Fruit fly (Drosophila melanogaster) whole organism, adult: ENCODE results near the gene Chsy.

Experiments used
- CG11617 ChIP-seq: fragments of 200-800 bp; sonication (Bioruptor generic); optimal IDR thresholded peaks from 2 replicates; lab custom pipeline; 2017; ENCODE audit warnings: mild to moderate bottlenecking, missing biosample characterization, missing genetic modification reagents, missing genetic modification characterization
- CG12768 ChIP-seq: fragments of 200-800 bp; sonication (Bioruptor generic); optimal IDR thresholded peaks from 2 replicates; lab custom pipeline; 2017; ENCODE audit warnings: missing biosample characterization, missing genetic modification characterization, mild to moderate bottlenecking, moderate library complexity, missing genetic modification reagents
- CG14711 ChIP-seq: fragments of 200-800 bp; sonication (Bioruptor generic); optimal IDR thresholded peaks from 2 replicates; lab custom pipeline; 2018; ENCODE audit warnings: missing biosample characterization, mild to moderate bottlenecking, missing genetic modification characterization, moderate library complexity
- CG1620 ChIP-seq: fragments of 200-800 bp; sonication (Bioruptor generic); optimal IDR thresholded peaks from 2 replicates; lab custom pipeline; 2016; ENCODE audit warnings: missing biosample characterization, missing genetic modification characterization
- CG33017 ChIP-seq: fragments of 200-800 bp; sonication (Bioruptor generic); optimal IDR thresholded peaks from 2 replicates; lab custom pipeline; 2018; ENCODE audit warnings: missing biosample characterization, mild to moderate bottlenecking, missing genetic modification characterization, moderate library complexity
- CG5204 ChIP-seq: fragments of 200-800 bp; sonication (Bioruptor generic); optimal IDR thresholded peaks from 2 replicates; lab custom pipeline; 2016; ENCODE audit warnings: missing biosample characterization, missing genetic modification characterization
- CG7045 ChIP-seq: fragments of 200-800 bp; sonication (Bioruptor generic); optimal IDR thresholded peaks from 2 replicates; lab custom pipeline; 2017; ENCODE audit warnings: missing biosample characterization, mild to moderate bottlenecking, missing genetic modification characterization
- CG7101 ChIP-seq: fragments of 200-800 bp; sonication (Bioruptor generic); optimal IDR thresholded peaks from 2 replicates; lab custom pipeline; 2018; ENCODE audit warnings: missing biosample characterization, mild to moderate bottlenecking, missing genetic modification characterization, moderate library complexity
- Clk ChIP-seq: fragments of 200-800 bp; sonication (Bioruptor generic); optimal IDR thresholded peaks from 2 replicates; lab custom pipeline; 2017; ENCODE audit warnings: missing biosample characterization, missing genetic modification characterization
- Crg-1 ChIP-seq: fragments of 200-800 bp; sonication (Bioruptor generic); optimal IDR thresholded peaks from 2 replicates; lab custom pipeline; 2016; ENCODE audit warnings: missing biosample characterization, missing genetic modification characterization
- Hr96 ChIP-seq: fragments of 200-800 bp; sonication (Bioruptor generic); optimal IDR thresholded peaks from 2 replicates; lab custom pipeline; 2016; ENCODE audit warnings: missing biosample characterization, missing genetic modification characterization
- Mnt ChIP-seq: fragments of 200-800 bp; sonication (Bioruptor generic); optimal IDR thresholded peaks from 2 replicates; lab custom pipeline; 2016; ENCODE audit warnings: missing biosample characterization, mild to moderate bottlenecking, missing genetic modification characterization
- bab1 ChIP-seq: fragments of 200-800 bp; sonication (Bioruptor generic); optimal IDR thresholded peaks from 3 replicates; lab custom pipeline; 2019; ENCODE audit warnings: missing biosample characterization, mild to moderate bottlenecking, missing genetic modification characterization, moderate library complexity
- cic ChIP-seq: fragments of 200-800 bp; sonication (Bioruptor generic); optimal IDR thresholded peaks from 2 replicates; lab custom pipeline; 2017; ENCODE audit warnings: missing biosample characterization, mild to moderate bottlenecking, missing genetic modification characterization, moderate library complexity
- kay ChIP-seq: fragments of 200-800 bp; sonication (Bioruptor generic); peaks from one replicate; lab custom pipeline; 2016; ENCODE audit warnings: missing biosample characterization, missing genetic modification characterization, borderline replicate concordance
- ovo ChIP-seq: fragments of 200-800 bp; sonication (Bioruptor generic); optimal IDR thresholded peaks from 2 replicates; lab custom pipeline; 2016; ENCODE audit warnings: missing biosample characterization, missing genetic modification characterization
- pad ChIP-seq: fragments of 200-800 bp; sonication (Bioruptor generic); optimal IDR thresholded peaks from 3 replicates; lab custom pipeline; 2017; ENCODE audit warnings: missing biosample characterization, missing genetic modification characterization, mild to moderate bottlenecking, moderate library complexity, missing genetic modification reagents
- tj ChIP-seq: fragments of 200-800 bp; sonication (Bioruptor generic); optimal IDR thresholded peaks from 3 replicates; lab custom pipeline; 2017; ENCODE audit warnings: missing biosample characterization, mild to moderate bottlenecking, missing genetic modification characterization, moderate library complexity
- toe ChIP-seq: fragments of 200-800 bp; sonication (Bioruptor generic); optimal IDR thresholded peaks from 2 replicates; lab custom pipeline; 2016; ENCODE audit warnings: missing biosample characterization, missing genetic modification characterization

The Chsy gene

DNA sequence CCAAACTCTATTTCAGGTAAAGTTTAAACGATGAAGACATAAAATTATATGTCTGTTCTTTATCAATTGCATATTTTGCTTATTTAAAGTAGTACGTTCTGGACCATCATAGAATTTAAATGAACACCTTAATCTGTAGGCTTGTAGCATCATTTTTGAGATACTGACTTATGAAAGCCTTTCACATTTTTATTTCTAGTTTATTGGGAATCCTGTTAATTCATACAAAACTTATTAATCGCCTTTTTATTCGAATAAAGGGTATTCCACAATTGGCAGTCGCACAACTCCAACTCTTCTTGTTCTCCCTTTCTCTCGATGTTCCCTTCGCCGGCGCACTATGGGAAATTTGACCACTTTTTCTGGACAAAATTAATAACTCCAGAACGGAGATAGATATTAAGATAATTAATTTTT is 40.9 kb downstream of the Chsy start:
- TF ChIP-seq CG33017 (tag; lab: Kevin White, UChicago): no peak
- TF ChIP-seq bab1: peak; percentile 17

DNA sequence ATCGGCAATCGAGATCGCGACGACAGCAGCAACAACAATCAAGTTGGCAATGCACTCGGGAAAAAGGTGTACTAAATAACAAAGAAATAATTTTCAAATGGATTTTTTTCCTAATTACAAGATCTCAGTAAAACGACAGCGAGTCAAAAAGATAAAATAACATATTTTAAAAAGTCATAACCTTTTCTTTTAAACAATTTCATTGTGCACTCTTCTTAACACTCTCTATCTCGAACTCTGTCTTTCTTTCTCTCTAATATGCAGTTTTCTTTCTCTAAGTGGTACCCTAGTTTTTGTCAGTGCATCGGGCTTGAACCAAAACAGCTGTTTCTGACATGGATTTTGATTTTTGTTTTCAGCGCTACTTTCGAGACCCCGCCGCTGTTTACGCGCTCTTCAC is 44.3 kb downstream of the Chsy start:
- TF ChIP-seq CG5204 (GFP tag; lab: Kevin White, UChicago) (no peak), kay (no peak), CG7045 (GFP tag; lab: Kevin White, UChicago) (no peak), bab1 (no peak), Hr96 (no peak), CG1620 (no peak)

DNA sequence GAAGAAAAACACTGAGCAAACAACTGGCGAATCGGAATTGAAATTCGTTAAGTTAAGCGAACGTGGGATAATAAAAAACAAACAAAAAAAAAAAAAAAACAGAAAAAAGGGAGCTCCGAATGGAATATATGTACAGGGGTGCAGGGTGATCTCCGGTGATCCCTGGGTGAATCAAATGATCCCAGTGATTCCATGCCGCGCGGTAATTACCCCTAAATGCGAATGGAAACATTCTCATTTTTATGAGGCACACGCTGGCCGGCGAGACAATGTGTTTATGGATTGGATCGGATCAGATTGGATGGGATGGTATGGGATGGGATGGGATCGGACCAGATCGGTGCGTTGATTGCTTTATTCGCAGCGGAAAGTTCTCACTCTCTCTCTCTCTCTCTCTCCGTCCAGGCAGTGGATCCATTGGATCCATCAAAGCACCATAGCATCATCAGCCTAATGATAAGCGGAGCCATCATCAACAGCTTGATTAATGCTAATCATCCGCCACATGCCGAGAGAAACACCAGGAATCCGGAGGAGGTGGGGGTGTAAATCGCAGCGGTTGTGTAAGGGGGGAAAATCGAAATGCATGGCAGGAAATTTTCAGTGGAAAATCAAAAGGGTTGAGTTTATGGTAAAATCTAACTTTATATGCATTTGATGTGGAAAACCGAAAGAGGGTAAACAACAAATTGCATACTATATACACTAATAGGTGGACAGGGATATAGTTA is 47.7 kb downstream of the Chsy start:
- no peak for TF ChIP-seq tj (GFP tag; lab: Kevin White, UChicago)
- TF ChIP-seq Clk (GFP tag; lab: Kevin White, UChicago): no peak
- TF ChIP-seq Hr96: no peak
- TF ChIP-seq ovo (GFP tag; lab: Kevin White, UChicago): no peak
- no peak for TF ChIP-seq cic (GFP tag; lab: Kevin White, UChicago)
- no peak for TF ChIP-seq CG7045 (GFP tag; lab: Kevin White, UChicago)
- TF ChIP-seq Mnt: no peak
- no peak for TF ChIP-seq bab1
- TF ChIP-seq CG11617 (GFP tag; lab: Kevin White, UChicago): no peak
- TF ChIP-seq CG33017 (tag; lab: Kevin White, UChicago): no peak
- no peak for TF ChIP-seq CG12768 (GFP tag; lab: Kevin White, UChicago)
- TF ChIP-seq CG14711: no peak
- no peak for TF ChIP-seq pad (GFP tag; lab: Kevin White, UChicago)
- TF ChIP-seq CG1620: no peak
- TF ChIP-seq CG7101: no peak

DNA sequence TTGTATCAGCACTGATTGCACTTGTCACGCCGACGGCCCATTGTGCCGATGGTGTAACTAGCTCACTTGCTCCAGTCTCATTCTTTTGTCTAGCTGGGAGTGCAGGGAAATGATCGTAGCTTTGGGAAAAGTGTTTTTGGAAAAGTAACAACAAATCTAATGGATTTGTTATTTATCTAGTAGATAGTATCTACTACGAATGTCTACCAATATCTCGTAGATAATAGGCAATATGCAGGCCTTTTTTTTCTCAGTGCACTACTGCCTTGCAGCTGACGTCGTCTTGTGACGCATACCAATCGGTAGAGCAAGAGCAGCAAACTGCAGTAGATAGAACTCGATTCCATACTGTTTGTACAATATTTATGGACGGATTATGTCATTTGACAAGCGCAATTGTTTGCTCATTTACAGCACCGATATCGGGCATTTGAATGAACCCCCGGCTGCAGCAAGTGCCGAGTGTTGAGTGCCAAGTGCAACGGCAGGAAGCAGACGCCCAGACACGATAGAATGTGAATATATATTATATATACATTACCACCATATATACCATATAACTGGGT is 49.8 kb downstream of the Chsy start:
- TF ChIP-seq kay (peak; percentile 82), CG7101 (peak; percentile 55), CG7045 (GFP tag; lab: Kevin White, UChicago) (peak; percentile 13), bab1 (no peak), CG12768 (GFP tag; lab: Kevin White, UChicago) (no peak), CG11617 (GFP tag; lab: Kevin White, UChicago) (peak; percentile 9), CG14711 (peak; percentile 42), cic (GFP tag; lab: Kevin White, UChicago) (no peak)

dm6 chrX:15539856-15540488 is 53.4 kb downstream of the Chsy start:
- no peak for TF ChIP-seq cic (GFP tag; lab: Kevin White, UChicago)
- no peak for TF ChIP-seq CG11617 (GFP tag; lab: Kevin White, UChicago)
- no peak for TF ChIP-seq CG14711
- no peak for TF ChIP-seq Hr96
- no peak for TF ChIP-seq Crg-1
- TF ChIP-seq kay: no peak
- TF ChIP-seq CG7101: no peak
- TF ChIP-seq CG1620: no peak
- TF ChIP-seq CG5204 (GFP tag; lab: Kevin White, UChicago): no peak
- no peak for TF ChIP-seq bab1
- no peak for TF ChIP-seq CG12768 (GFP tag; lab: Kevin White, UChicago)
- no peak for TF ChIP-seq tj (GFP tag; lab: Kevin White, UChicago)
- TF ChIP-seq pad (GFP tag; lab: Kevin White, UChicago): no peak
- no peak for TF ChIP-seq toe
